Worm (Caenorhabditis elegans): ENCODE data around the gene clec-121.

ce11 chrII:3102018-3102417 is at the start of gene clec-121:
- TF ChIP-seq him-1 (tag; optimal IDR thresholded peaks at IDR 0.05) (no peak), dao-5 (tag; optimal IDR thresholded peaks at IDR 0.05) (no peak)

All from whole organism, L4/young adult.